Worm (Caenorhabditis elegans): ENCODE measurements around the gene Y50D7A.1.

The Y50D7A.1 gene

DNA sequence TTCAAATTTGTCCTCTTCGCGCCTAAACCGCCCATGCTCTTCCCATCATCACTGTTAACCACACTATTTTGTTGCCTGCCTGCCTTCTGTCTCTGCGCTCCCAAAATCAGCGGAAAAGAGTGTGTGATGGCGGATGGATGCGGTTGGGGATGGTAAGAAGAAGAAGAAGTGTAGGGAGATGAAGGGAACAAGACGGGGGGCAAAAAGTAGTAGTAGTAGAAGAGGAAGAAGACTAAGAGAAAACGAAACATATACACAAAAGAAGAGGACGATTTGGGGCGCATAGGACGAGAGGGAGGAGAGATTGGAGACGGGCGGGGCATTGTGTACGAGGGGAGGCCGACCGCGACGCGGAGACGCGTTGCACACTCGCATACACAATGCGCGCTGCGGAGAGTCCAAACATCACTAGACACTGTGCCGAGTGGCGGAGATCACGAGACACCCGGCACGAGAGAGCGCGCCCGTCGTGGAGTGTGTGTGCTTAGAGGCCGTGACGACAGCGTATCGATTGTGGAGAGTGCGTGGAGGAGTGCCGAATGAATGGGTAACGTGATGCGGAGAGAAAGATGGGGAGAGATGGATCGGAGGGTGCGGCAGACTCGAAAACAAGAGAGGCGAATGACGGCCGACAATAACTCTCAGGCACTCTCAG, 57.2 kb downstream of the Y50D7A.1 start (continued):
- TF ChIP-seq alr-1 (tag; optimal IDR thresholded peaks at IDR 0.05) (no peak), ztf-11 (tag; optimal IDR thresholded peaks at IDR 0.05) (no peak), peb-1 (tag; optimal IDR thresholded peaks at IDR 0.05) (peak; percentile 48), mdl-1 (tag; optimal IDR thresholded peaks at IDR 0.05) (peak; percentile 64 to 88), R02D3.7 (tag; optimal IDR thresholded peaks at IDR 0.05) (no peak), gmeb-1 (tag; optimal IDR thresholded peaks at IDR 0.05) (peak; percentile 69), fos-1 (tag; optimal IDR thresholded peaks at IDR 0.05) (peak; percentile 57), C34F6.9 (tag; optimal IDR thresholded peaks at IDR 0.05) (peak; percentile 91), snpc-4 (tag; optimal IDR thresholded peaks at IDR 0.05) (peak; percentile 38), lsy-2 (tag; optimal IDR thresholded peaks at IDR 0.05) (peak; percentile 34 to 87), ceh-82 (tag; optimal IDR thresholded peaks at IDR 0.05) (peak; percentile 68), Y55F3AM.14 (GFP tag; optimal IDR thresholded peaks at IDR 0.05) (peak; percentile 80), nhr-23 (tag; optimal IDR thresholded peaks at IDR 0.05) (no peak), ztf-4 (tag; optimal IDR thresholded peaks at IDR 0.05) (peak; percentile 84), crh-2 (tag; optimal IDR thresholded peaks at IDR 0.05) (peak; percentile 91), nhr-129 (tag; optimal IDR thresholded peaks at IDR 0.05) (peak; percentile 85)

DNA sequence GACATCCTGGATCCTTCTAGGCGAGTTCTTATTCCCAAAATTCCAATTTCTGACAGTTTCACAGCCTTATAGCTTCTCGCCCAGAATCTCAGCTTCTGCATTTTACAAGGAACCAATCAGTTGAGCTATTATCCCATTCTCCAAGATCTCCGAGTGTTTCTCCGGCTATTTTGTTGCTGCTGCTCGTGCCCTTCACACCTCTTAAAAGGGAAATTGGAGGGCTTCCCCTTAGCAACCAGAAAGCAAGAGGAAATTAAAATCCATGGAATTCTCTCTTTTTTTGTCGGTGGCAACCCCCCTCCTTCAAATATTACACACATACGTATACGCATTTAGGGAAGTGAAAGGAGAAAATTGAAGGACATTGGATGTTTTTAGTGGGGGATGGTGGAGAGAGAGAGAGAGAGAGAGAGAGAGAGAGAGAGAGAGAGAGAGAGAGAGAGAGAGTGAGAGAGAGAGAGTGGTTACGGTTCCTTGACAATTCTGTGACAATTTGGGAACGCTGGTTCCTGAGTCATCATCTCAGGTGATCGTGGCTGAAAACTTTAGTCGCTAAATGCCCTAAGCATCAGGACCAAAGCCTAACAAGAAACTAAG, 59.5 kb downstream of the Y50D7A.1 start:
- TF ChIP-seq nhr-237 (tag; optimal IDR thresholded peaks at IDR 0.05) (no peak), lin-11 (tag; optimal IDR thresholded peaks at IDR 0.05) (no peak), F13H6.1 (tag; optimal IDR thresholded peaks at IDR 0.05) (no peak), lsy-2 (tag; optimal IDR thresholded peaks at IDR 0.05) (peak in 1 of 2 experiments; percentile 14), mab-5 (tag; optimal IDR thresholded peaks at IDR 0.05) (no peak), peb-1 (tag; optimal IDR thresholded peaks at IDR 0.05) (no peak), ztf-4 (tag; optimal IDR thresholded peaks at IDR 0.05) (no peak), skn-1 (tag; optimal IDR thresholded peaks at IDR 0.05) (no peak), nhr-25 (tag; optimal IDR thresholded peaks at IDR 0.05) (peak; percentile 86), ztf-11 (tag; optimal IDR thresholded peaks at IDR 0.05) (no peak), elt-3 (tag; optimal IDR thresholded peaks at IDR 0.05) (no peak), nhr-10 (tag; optimal IDR thresholded peaks at IDR 0.05) (no peak), ztf-1 (GFP tag; conservative IDR thresholded peaks at IDR 0.05) (no peak), ceh-16 (tag; optimal IDR thresholded peaks at IDR 0.05) (peak; percentile 35), sma-9 (GFP tag; optimal IDR thresholded peaks at IDR 0.05) (no peak), sma-9 (tag; optimal IDR thresholded peaks at IDR 0.05) (no peak), ama-1 (optimal IDR thresholded peaks at IDR 0.05) (peak; percentile 40), unc-55 (GFP tag; optimal IDR thresholded peaks at IDR 0.05) (no peak), dmd-4 (tag; optimal IDR thresholded peaks at IDR 0.05) (no peak), nhr-6 (tag; optimal IDR thresholded peaks at IDR 0.05) (peak; percentile 66), fos-1 (tag; optimal IDR thresholded peaks at IDR 0.05) (peak; percentile 12), nhr-77 (tag; optimal IDR thresholded peaks at IDR 0.05) (no peak), sma-3 (GFP tag; optimal IDR thresholded peaks at IDR 0.05) (no peak), unc-62 (GFP tag; optimal IDR thresholded peaks at IDR 0.05) (no peak), blmp-1 (tag; optimal IDR thresholded peaks at IDR 0.05; ENCODE audit: insufficient read depth) (peak; percentile 79), gmeb-1 (tag; optimal IDR thresholded peaks at IDR 0.05) (no peak), unc-39 (tag; optimal IDR thresholded peaks at IDR 0.05) (no peak), nhr-12 (tag; optimal IDR thresholded peaks at IDR 0.05) (no peak), sem-4 (tag; optimal IDR thresholded peaks at IDR 0.05) (no peak), egl-27 (tag; optimal IDR thresholded peaks at IDR 0.05) (no peak), aly-2 (tag; optimal IDR thresholded peaks at IDR 0.05) (no peak), elt-1 (tag; optimal IDR thresholded peaks at IDR 0.05) (no peak), R02D3.7 (tag; optimal IDR thresholded peaks at IDR 0.05) (no peak), nhr-129 (tag; optimal IDR thresholded peaks at IDR 0.05) (no peak), ceh-82 (tag; optimal IDR thresholded peaks at IDR 0.05) (no peak), lin-13 (GFP tag; optimal IDR thresholded peaks at IDR 0.05) (peak; percentile 18), snpc-4 (tag; optimal IDR thresholded peaks at IDR 0.05) (no peak), ZK546.5 (tag; optimal IDR thresholded peaks at IDR 0.05) (no peak), C34F6.9 (tag; optimal IDR thresholded peaks at IDR 0.05) (no peak), nhr-11 (tag; optimal IDR thresholded peaks at IDR 0.05) (no peak), Y55F3AM.14 (GFP tag; optimal IDR thresholded peaks at IDR 0.05) (no peak), alr-1 (tag; optimal IDR thresholded peaks at IDR 0.05) (no peak), lin-39 (tag; optimal IDR thresholded peaks at IDR 0.05) (no peak), nhr-23 (tag; optimal IDR thresholded peaks at IDR 0.05) (no peak), zag-1 (tag; optimal IDR thresholded peaks at IDR 0.05) (no peak), nhr-21 (tag; optimal IDR thresholded peaks at IDR 0.05) (no peak), mbf-1 (tag; optimal IDR thresholded peaks at IDR 0.05) (no peak), crh-2 (tag; optimal IDR thresholded peaks at IDR 0.05) (no peak), mdl-1 (tag; optimal IDR thresholded peaks at IDR 0.05) (no peak)

Data from whole organism, L2 larva.